Worm (Caenorhabditis elegans) whole organism, mixed stage, embryonic: ENCODE data around the gene C25F9.15.

ENCODE experiments used
- nhr-12 ChIP-seq: fragments of 150-350 bp; optimal IDR thresholded peaks from 2 replicates; lab custom pipeline; 2014; ENCODE audit warnings: missing biosample characterization, missing genetic modification characterization
- pha-4 ChIP-seq: fragments of 150-350 bp; optimal IDR thresholded peaks from 2 replicates; lab custom pipeline; 2018; ENCODE audit warnings: missing biosample characterization, missing genetic modification reagents, missing genetic modification characterization

DNA sequence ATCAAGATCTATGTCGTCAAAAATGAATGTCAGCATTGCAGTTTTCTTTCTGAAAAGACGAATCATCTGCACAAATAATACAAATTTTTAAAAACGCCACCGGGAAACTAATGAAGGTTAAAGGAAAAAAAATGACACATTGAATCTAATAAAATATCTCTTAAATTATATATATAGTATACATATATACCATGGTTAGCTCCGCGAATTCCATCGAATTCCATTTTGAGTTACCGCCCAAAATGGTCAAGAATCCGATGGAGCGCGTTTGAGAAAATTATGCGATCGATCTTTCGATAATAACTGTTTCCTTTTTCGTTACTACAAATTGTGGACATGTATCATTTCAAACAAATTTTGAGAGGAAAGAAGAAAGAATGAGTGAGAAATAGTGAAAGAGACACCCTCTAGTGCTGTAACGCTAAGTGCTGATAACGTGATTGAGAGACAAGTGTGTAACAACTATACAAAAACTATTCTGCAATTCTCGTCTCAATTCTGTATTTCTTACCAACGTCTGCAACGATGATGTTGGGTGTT, 12.6 kb upstream of the C25F9.15 start, which contains the start of the genes C25F9.6 and C25F9.10:
- TF ChIP-seq pha-4 (tag; lab: Kevin White, UChicago): no peak
- TF ChIP-seq nhr-12 (tag; lab: Kevin White, UChicago): no peak
